Fruit fly (Drosophila melanogaster): ENCODE measurements around the gene Aasdh.

- no peak for TF ChIP-seq Sin3A (optimal IDR thresholded peaks at IDR 0.05)
- no peak for TF ChIP-seq h (optimal IDR thresholded peaks at IDR 0.05)
- no peak for TF ChIP-seq insv (optimal IDR thresholded peaks at IDR 0.05)
These were observed 22.3 kb upstream of the Aasdh start for dm6 chr2L:8471667-8472066.

Data from Kc167 (cell line).